Worm (Caenorhabditis elegans): Measurements from ENCODE around the gene kap-1.

DNA sequence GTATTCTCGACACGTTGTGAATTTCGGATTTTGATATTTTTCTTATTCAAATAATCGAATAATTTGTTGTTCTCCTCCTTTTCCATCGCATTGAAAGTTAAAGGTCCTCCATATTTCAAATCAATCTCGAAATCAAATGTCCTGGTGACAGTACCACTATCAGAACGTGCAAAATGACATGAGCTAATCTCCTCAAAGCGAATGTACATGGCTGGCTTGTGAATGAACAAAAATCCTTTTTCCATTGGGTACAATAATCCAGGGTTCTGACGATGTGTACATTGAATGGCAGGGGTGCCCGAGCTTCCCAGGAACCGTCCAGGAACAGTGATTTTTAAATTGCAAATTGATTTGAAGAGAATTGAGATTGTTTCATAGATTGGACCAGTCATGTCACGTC, 41.5 kb downstream of the kap-1 start:
- TF ChIP-seq ama-1 (optimal IDR thresholded peaks at IDR 0.05) (no peak), tbx-11 (GFP tag; IDR thresholded peaks at IDR 0.05) (no peak), ceh-13 (GFP tag; optimal IDR thresholded peaks at IDR 0.05) (no peak), pes-1 (GFP tag; IDR thresholded peaks at IDR 0.05) (no peak), scrt-1 (GFP tag; IDR thresholded peaks at IDR 0.05) (no peak), F13C5.2 (tag; optimal IDR thresholded peaks at IDR 0.05) (no peak)

Measured in whole organism, early embryonic.